Worm (Caenorhabditis elegans): Measurements from ENCODE around the gene tmed-10.

tmed-10 gene

ce11 chrV:11304200-11304599 is 22.6 kb downstream of the tmed-10 start:
- TF ChIP-seq mep-1 (tag; optimal IDR thresholded peaks at IDR 0.05) = no peak
- no peak for TF ChIP-seq pha-4 (tag; optimal IDR thresholded peaks at IDR 0.05)
- no peak for TF ChIP-seq nhr-12 (tag; optimal IDR thresholded peaks at IDR 0.05)

- no peak for TF ChIP-seq lin-13 (tag; optimal IDR thresholded peaks at IDR 0.05)
- TF ChIP-seq nhr-2 (tag; optimal IDR thresholded peaks at IDR 0.05) = no peak
- no peak for TF ChIP-seq sptf-1 (tag; optimal IDR thresholded peaks at IDR 0.05)
- no peak for TF ChIP-seq sem-2 (GFP tag; optimal IDR thresholded peaks at IDR 0.05)
- TF ChIP-seq mab-5 (tag; optimal IDR thresholded peaks at IDR 0.05) = no peak
- no peak for TF ChIP-seq ces-1 (GFP tag; optimal IDR thresholded peaks at IDR 0.05)
- TF ChIP-seq ham-2 (GFP tag; optimal IDR thresholded peaks at IDR 0.05) = no peak
- no peak for TF ChIP-seq nhr-28 (tag; optimal IDR thresholded peaks at IDR 0.05)
- no peak for TF ChIP-seq unc-39 (tag; optimal IDR thresholded peaks at IDR 0.05)
- no peak for TF ChIP-seq ceh-39 (tag; optimal IDR thresholded peaks at IDR 0.05)
- TF ChIP-seq hlh-1 (tag; optimal IDR thresholded peaks at IDR 0.05) = no peak
- TF ChIP-seq lin-32 (GFP tag; optimal IDR thresholded peaks at IDR 0.05) = no peak
- no peak for TF ChIP-seq elt-1 (tag; optimal IDR thresholded peaks at IDR 0.05; ENCODE audit: borderline replicate concordance, insufficient read depth)
- no peak for TF ChIP-seq mls-2 (tag; optimal IDR thresholded peaks at IDR 0.05)
- no peak for TF ChIP-seq mep-1 (tag; optimal IDR thresholded peaks at IDR 0.05)
These were observed 24.1 kb downstream of the tmed-10 start, which contains the start of gene srh-46 for ce11 chrV:11302698-11303097. TSS of gene srh-46 (minus strand) at chrV:11302886.

ce11 chrV:11300539-11300938 is 26.2 kb downstream of the tmed-10 start, which contains the start of gene srh-47:
TSS of gene srh-47 (minus strand) at chrV:11300639.
- TF ChIP-seq elt-3 (tag; optimal IDR thresholded peaks at IDR 0.05) (no peak), mep-1 (tag; optimal IDR thresholded peaks at IDR 0.05) (no peak), mls-2 (tag; optimal IDR thresholded peaks at IDR 0.05) (no peak), drap-1 (GFP tag; optimal IDR thresholded peaks at IDR 0.05) (no peak), ceh-83 (GFP tag; optimal IDR thresholded peaks at IDR 0.05) (no peak), hlh-1 (tag; optimal IDR thresholded peaks at IDR 0.05) (no peak), nhr-12 (tag; optimal IDR thresholded peaks at IDR 0.05) (no peak), ceh-39 (tag; optimal IDR thresholded peaks at IDR 0.05) (no peak), lsy-2 (tag; optimal IDR thresholded peaks at IDR 0.05) (no peak)

ce11 chrV:11299406-11299805 is 27.4 kb downstream of the tmed-10 start:
- TF ChIP-seq drap-1 (GFP tag; optimal IDR thresholded peaks at IDR 0.05) = no peak
- TF ChIP-seq hlh-1 (tag; optimal IDR thresholded peaks at IDR 0.05) = no peak
- TF ChIP-seq unc-62 (GFP tag; optimal IDR thresholded peaks at IDR 0.05) = no peak

ce11 chrV:11298632-11299031 is 28.1 kb downstream of the tmed-10 start, which contains the start of gene T03F7.5:
TSS of gene T03F7.5 (minus strand) at chrV:11298732.
- no peak for TF ChIP-seq nhr-237 (tag; optimal IDR thresholded peaks at IDR 0.05)

ce11 chrV:11294393-11294792 is 32.4 kb downstream of the tmed-10 start, which contains the start of gene T03F7.6:
TSS of gene T03F7.6 (plus strand) at chrV:11294693.
- TF ChIP-seq unc-120 (tag; optimal IDR thresholded peaks at IDR 0.05; ENCODE audit: poor library complexity, severe bottlenecking) (no peak), nhr-28 (tag; optimal IDR thresholded peaks at IDR 0.05) (no peak), flh-1 (GFP tag; optimal IDR thresholded peaks at IDR 0.05) (no peak), mls-2 (tag; optimal IDR thresholded peaks at IDR 0.05) (no peak), cnd-1 (tag; optimal IDR thresholded peaks at IDR 0.05) (no peak), lin-32 (GFP tag; optimal IDR thresholded peaks at IDR 0.05) (no peak), nhr-2 (tag; optimal IDR thresholded peaks at IDR 0.05) (no peak), sptf-1 (tag; optimal IDR thresholded peaks at IDR 0.05) (no peak), unc-62 (GFP tag; optimal IDR thresholded peaks at IDR 0.05) (no peak), nhr-237 (tag; optimal IDR thresholded peaks at IDR 0.05) (no peak), lin-13 (tag; optimal IDR thresholded peaks at IDR 0.05) (no peak), mab-5 (tag; optimal IDR thresholded peaks at IDR 0.05) (no peak), tbx-8 (GFP tag; optimal IDR thresholded peaks at IDR 0.05) (no peak)

ce11 chrV:11292682-11293081 is 34.1 kb downstream of the tmed-10 start:
- TF ChIP-seq unc-120 (tag; optimal IDR thresholded peaks at IDR 0.05; ENCODE audit: poor library complexity, severe bottlenecking) (no peak), ces-1 (GFP tag; optimal IDR thresholded peaks at IDR 0.05) (no peak), nhr-2 (tag; optimal IDR thresholded peaks at IDR 0.05) (no peak), ceh-83 (GFP tag; optimal IDR thresholded peaks at IDR 0.05) (no peak), mab-5 (tag; optimal IDR thresholded peaks at IDR 0.05) (no peak), flh-1 (GFP tag; optimal IDR thresholded peaks at IDR 0.05) (no peak), drap-1 (GFP tag; optimal IDR thresholded peaks at IDR 0.05) (no peak), cnd-1 (tag; optimal IDR thresholded peaks at IDR 0.05) (no peak), blmp-1 (tag; optimal IDR thresholded peaks at IDR 0.05) (no peak), unc-39 (tag; optimal IDR thresholded peaks at IDR 0.05) (no peak), lsy-2 (tag; optimal IDR thresholded peaks at IDR 0.05) (no peak), bed-3 (GFP tag; optimal IDR thresholded peaks at IDR 0.05) (no peak), pha-4 (tag; optimal IDR thresholded peaks at IDR 0.05) (no peak), lin-32 (GFP tag; optimal IDR thresholded peaks at IDR 0.05) (no peak), nhr-237 (tag; optimal IDR thresholded peaks at IDR 0.05) (no peak), ceh-43 (GFP tag; optimal IDR thresholded peaks at IDR 0.05) (no peak), zip-8 (tag; optimal IDR thresholded peaks at IDR 0.05) (no peak), unc-62 (GFP tag; optimal IDR thresholded peaks at IDR 0.05) (no peak), mep-1 (tag; optimal IDR thresholded peaks at IDR 0.05) (no peak), ztf-11 (tag; optimal IDR thresholded peaks at IDR 0.05) (no peak)
